Fruit fly (Drosophila melanogaster) whole organism, adult: ENCODE measurements around the gene Sdhaf3.
A peak's percentile ranks its signal among the peaks of the same experiment; 100 is the strongest.

Experiments
- CG11617 ChIP-seq: fragments of 200-800 bp; sonication (Bioruptor generic); optimal IDR thresholded peaks from 2 replicates; lab custom pipeline; 2017; ENCODE audit warnings: mild to moderate bottlenecking, missing biosample characterization, missing genetic modification reagents, missing genetic modification characterization
- CG12768 ChIP-seq: fragments of 200-800 bp; sonication (Bioruptor generic); optimal IDR thresholded peaks from 2 replicates; lab custom pipeline; 2017; ENCODE audit warnings: missing biosample characterization, missing genetic modification characterization, mild to moderate bottlenecking, moderate library complexity, missing genetic modification reagents
- CG14711 ChIP-seq: fragments of 200-800 bp; sonication (Bioruptor generic); optimal IDR thresholded peaks from 2 replicates; lab custom pipeline; 2018; ENCODE audit warnings: missing biosample characterization, mild to moderate bottlenecking, missing genetic modification characterization, moderate library complexity
- CG1620 ChIP-seq: fragments of 200-800 bp; sonication (Bioruptor generic); optimal IDR thresholded peaks from 2 replicates; lab custom pipeline; 2016; ENCODE audit warnings: missing biosample characterization, missing genetic modification characterization
- CG5204 ChIP-seq: fragments of 200-800 bp; sonication (Bioruptor generic); optimal IDR thresholded peaks from 2 replicates; lab custom pipeline; 2016; ENCODE audit warnings: missing biosample characterization, missing genetic modification characterization
- CG7045 ChIP-seq: fragments of 200-800 bp; sonication (Bioruptor generic); optimal IDR thresholded peaks from 2 replicates; lab custom pipeline; 2017; ENCODE audit warnings: missing biosample characterization, mild to moderate bottlenecking, missing genetic modification characterization
- CG7101 ChIP-seq: fragments of 200-800 bp; sonication (Bioruptor generic); optimal IDR thresholded peaks from 2 replicates; lab custom pipeline; 2018; ENCODE audit warnings: missing biosample characterization, mild to moderate bottlenecking, missing genetic modification characterization, moderate library complexity
- bab1 ChIP-seq: fragments of 200-800 bp; sonication (Bioruptor generic); optimal IDR thresholded peaks from 3 replicates; lab custom pipeline; 2019; ENCODE audit warnings: missing biosample characterization, mild to moderate bottlenecking, missing genetic modification characterization, moderate library complexity
- cic ChIP-seq: fragments of 200-800 bp; sonication (Bioruptor generic); optimal IDR thresholded peaks from 2 replicates; lab custom pipeline; 2017; ENCODE audit warnings: missing biosample characterization, mild to moderate bottlenecking, missing genetic modification characterization, moderate library complexity
- kay ChIP-seq: fragments of 200-800 bp; sonication (Bioruptor generic); peaks from one replicate; lab custom pipeline; 2016; ENCODE audit warnings: missing biosample characterization, missing genetic modification characterization, borderline replicate concordance
- ovo ChIP-seq: fragments of 200-800 bp; sonication (Bioruptor generic); optimal IDR thresholded peaks from 2 replicates; lab custom pipeline; 2016; ENCODE audit warnings: missing biosample characterization, missing genetic modification characterization
- pad ChIP-seq: fragments of 200-800 bp; sonication (Bioruptor generic); optimal IDR thresholded peaks from 3 replicates; lab custom pipeline; 2017; ENCODE audit warnings: missing biosample characterization, missing genetic modification characterization, mild to moderate bottlenecking, moderate library complexity, missing genetic modification reagents
- toe ChIP-seq: fragments of 200-800 bp; sonication (Bioruptor generic); optimal IDR thresholded peaks from 2 replicates; lab custom pipeline; 2016; ENCODE audit warnings: missing biosample characterization, missing genetic modification characterization

DNA sequence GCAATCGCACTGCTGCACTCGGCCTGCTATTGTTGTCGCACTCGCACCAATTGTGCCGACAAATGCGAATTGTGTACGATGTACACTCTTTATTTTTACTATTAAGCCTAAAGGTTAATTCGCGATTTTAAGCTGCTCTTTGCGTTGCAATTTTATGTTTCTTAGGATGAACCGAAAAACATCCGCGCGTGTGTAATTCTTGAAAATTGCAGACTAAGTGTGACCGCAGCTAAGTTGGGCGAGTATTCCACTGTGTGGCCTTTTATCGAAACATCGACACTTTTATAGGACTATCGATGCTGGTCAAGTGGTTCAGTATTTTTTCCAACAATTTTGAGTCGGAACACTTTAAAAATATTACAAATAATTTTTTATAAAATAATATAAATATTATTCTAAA is 28.7 kb downstream of the Sdhaf3 start, which contains the start of gene Pak3:
- TF ChIP-seq CG12768 (GFP tag; lab: Kevin White, UChicago) = no peak
- TF ChIP-seq CG11617 (GFP tag; lab: Kevin White, UChicago) = no peak
- TF ChIP-seq ovo = no peak
- no peak for TF ChIP-seq cic (GFP tag; lab: Kevin White, UChicago)
- TF ChIP-seq CG7101 = peak; percentile 22
- TF ChIP-seq bab1 (GFP tag; lab: Kevin White, UChicago) = peak; percentile 66
- TF ChIP-seq kay (GFP tag; lab: Kevin White, UChicago) = peak; percentile 44
- TF ChIP-seq toe = no peak
- TF ChIP-seq CG14711 (tag; lab: Kevin White, UChicago) = peak; percentile 18
- TF ChIP-seq pad (GFP tag; lab: Kevin White, UChicago) = no peak
- peak; percentile 9 for TF ChIP-seq CG1620 (GFP tag; lab: Kevin White, UChicago)
- TF ChIP-seq CG5204 (GFP tag; lab: Kevin White, UChicago) = no peak
- no peak for TF ChIP-seq CG7045 (GFP tag; lab: Kevin White, UChicago)
